Worm (Caenorhabditis elegans) whole organism, L1 larva: Measurements from ENCODE around the gene prde-1.

Experiments
- C04F5.9 ChIP-seq: sonication (generic microtip); optimal IDR thresholded peaks from 2 replicates; lab custom pipeline; 2016; ENCODE audit warnings: missing genetic modification characterization, missing compliant biosample characterization
- F16B12.6 ChIP-seq: fragments of 150-350 bp; optimal IDR thresholded peaks from 2 replicates; lab custom pipeline; 2014; ENCODE audit warnings: missing biosample characterization, missing genetic modification characterization
- aly-2 ChIP-seq: fragments of 150-350 bp; optimal IDR thresholded peaks from 2 replicates; lab custom pipeline; 2014; ENCODE audit warnings: missing biosample characterization, missing genetic modification characterization
- ceh-8 ChIP-seq: fragments of 200-800 bp; sonication (Bioruptor generic); optimal IDR thresholded peaks from 2 replicates; lab custom pipeline; 2018; ENCODE audit warnings: mild to moderate bottlenecking, missing genetic modification characterization, moderate library complexity, missing compliant biosample characterization
- ceh-88 ChIP-seq: fragments of 200-800 bp; sonication (Bioruptor generic); IDR thresholded peaks from 2 replicates; pipeline ENCODE4 v1.3.6; 2022; ENCODE audit warnings: missing genetic modification characterization, missing compliant biosample characterization
- ces-1 ChIP-seq: fragments of 150-350 bp; optimal IDR thresholded peaks from 2 replicates; lab custom pipeline; 2014; ENCODE audit warnings: missing biosample characterization, missing genetic modification reagents, missing genetic modification characterization
- dpl-1 ChIP-seq, 3 experiments: fragments of 150-350 bp in 2 of 3; sonication (generic microtip) in 1 of 3; optimal IDR thresholded peaks; 2 replicates each; lab custom pipeline; 2014 to 2017; ENCODE audit warnings: missing biosample characterization in 3 of 3, missing genetic modification characterization in 3 of 3, missing genetic modification reagents in 3 of 3
- dsc-1 ChIP-seq: sonication (generic microtip); optimal IDR thresholded peaks from 2 replicates; lab custom pipeline; 2016; ENCODE audit warnings: mild to moderate bottlenecking, missing genetic modification characterization, missing compliant biosample characterization
- efl-1 ChIP-seq, 4 experiments: fragments of 150-350 bp; optimal IDR thresholded peaks in 3 of 4; peaks in 1 of 4; 1 replicate in 1 of 4; 2 replicates in 3 of 4; lab custom pipeline; 2014; ENCODE audit warnings: missing biosample characterization in 2 of 4, missing genetic modification characterization in 2 of 4, missing genetic modification reagents in 2 of 4
- egl-13 ChIP-seq: sonication (generic microtip); optimal IDR thresholded peaks from 2 replicates; lab custom pipeline; 2016; ENCODE audit warnings: missing genotype, missing genetic modification reagents, missing genetic modification characterization, missing compliant biosample characterization
- elt-2 ChIP-seq: sonication (generic microtip); optimal IDR thresholded peaks from 2 replicates; lab custom pipeline; 2016; ENCODE audit warnings: missing genetic modification characterization, mild to moderate bottlenecking, inconsistent platforms, missing compliant biosample characterization, missing genetic modification reagents
- elt-3 ChIP-seq, 6 experiments: fragments of 150-350 bp in 1 of 6; sonication (generic microtip); optimal IDR thresholded peaks; 2 replicates each; lab custom pipeline; 2017 to 2018; ENCODE audit warnings: missing biosample characterization in 6 of 6, missing genetic modification characterization in 6 of 6, inconsistent platforms in 1 of 6
- fkh-10 ChIP-seq: sonication (generic microtip); optimal IDR thresholded peaks from 2 replicates; lab custom pipeline; 2017; ENCODE audit warnings: missing biosample characterization, missing genetic modification reagents, missing genetic modification characterization
- fkh-4 ChIP-seq: sonication (generic microtip); optimal IDR thresholded peaks from 2 replicates; lab custom pipeline; 2016; ENCODE audit warnings: missing compliant biosample characterization, missing genetic modification characterization, borderline replicate concordance
- fkh-8 ChIP-seq: sonication (generic microtip); optimal IDR thresholded peaks from 2 replicates; lab custom pipeline; 2016; ENCODE audit warnings: mild to moderate bottlenecking, missing genetic modification characterization, missing compliant biosample characterization
- grh-1 ChIP-seq: fragments of 200-800 bp; sonication (Bioruptor generic); IDR thresholded peaks from 2 replicates; pipeline ENCODE4 v1.3.6; 2022; ENCODE audit warnings: missing genetic modification reagents, missing genetic modification characterization, missing compliant biosample characterization
- irx-1 ChIP-seq: sonication (generic microtip); optimal IDR thresholded peaks from 2 replicates; lab custom pipeline; 2016; ENCODE audit warnings: missing genetic modification characterization, missing compliant biosample characterization
- isw-1 ChIP-seq: fragments of 200-800 bp; sonication (Bioruptor generic); IDR thresholded peaks from 2 replicates; pipeline ENCODE4 v1.3.6; 2022; ENCODE audit warnings: missing genetic modification characterization, missing compliant biosample characterization
- lin-14 ChIP-seq: fragments of 200-800 bp; sonication (Bioruptor generic); optimal IDR thresholded peaks from 2 replicates; lab custom pipeline; 2018; ENCODE audit warnings: mild to moderate bottlenecking, missing genetic modification characterization, moderate library complexity, missing compliant biosample characterization
- lin-15B ChIP-seq: fragments of 150-350 bp; sonication (generic microtip); optimal IDR thresholded peaks from 3 replicates; lab custom pipeline; 2014; ENCODE audit warnings: missing biosample characterization, missing genetic modification characterization
- lin-35 ChIP-seq, 2 experiments: fragments of 150-350 bp; optimal IDR thresholded peaks; 2 replicates each; lab custom pipeline; 2014; ENCODE audit warnings: missing biosample characterization in 2 of 2, missing genetic modification characterization in 2 of 2, missing genetic modification reagents in 2 of 2
- lir-3 ChIP-seq: sonication (generic microtip); optimal IDR thresholded peaks from 2 replicates; lab custom pipeline; 2016; ENCODE audit warnings: mild to moderate bottlenecking, missing genetic modification characterization, moderate library complexity, missing compliant biosample characterization; ENCODE audit not compliant: poor library complexity
- lsy-2 ChIP-seq, 2 experiments: fragments of 150-350 bp; optimal IDR thresholded peaks; 2 replicates each; lab custom pipeline; 2014; ENCODE audit warnings: missing biosample characterization in 2 of 2, missing genetic modification characterization in 2 of 2
- mab-9 ChIP-seq: fragments of 200-800 bp; sonication (Bioruptor generic); IDR thresholded peaks from 2 replicates; pipeline ENCODE4 v1.3.6; 2022; ENCODE audit warnings: missing genetic modification reagents, missing genetic modification characterization, missing compliant biosample characterization
- nhr-11 ChIP-seq: fragments of 150-350 bp; optimal IDR thresholded peaks from 2 replicates; lab custom pipeline; 2014; ENCODE audit warnings: missing biosample characterization, missing genetic modification characterization
- nhr-19 ChIP-seq: fragments of 200-800 bp; sonication (Bioruptor generic); conservative IDR thresholded peaks from 2 replicates; pipeline ENCODE4 v1.3.6; 2022; ENCODE audit warnings: missing genetic modification characterization, missing compliant biosample characterization
- nhr-20 ChIP-seq: sonication (generic microtip); optimal IDR thresholded peaks from 2 replicates; lab custom pipeline; 2016; ENCODE audit warnings: mild to moderate bottlenecking, missing genetic modification characterization, missing compliant biosample characterization
- nhr-47 ChIP-seq: sonication (generic microtip); optimal IDR thresholded peaks from 2 replicates; lab custom pipeline; 2016; ENCODE audit warnings: mild to moderate bottlenecking, missing genetic modification characterization, moderate library complexity, missing compliant biosample characterization
- nhr-71 ChIP-seq: sonication (generic microtip); optimal IDR thresholded peaks from 2 replicates; lab custom pipeline; 2016; ENCODE audit warnings: mild to moderate bottlenecking, missing genetic modification characterization, moderate library complexity, missing compliant biosample characterization
- nhr-76 ChIP-seq: sonication (generic microtip); optimal IDR thresholded peaks from 2 replicates; lab custom pipeline; 2017; ENCODE audit warnings: missing biosample characterization, missing genetic modification characterization
- nhr-77 ChIP-seq: fragments of 150-350 bp; optimal IDR thresholded peaks from 2 replicates; lab custom pipeline; 2014; ENCODE audit warnings: missing biosample characterization, missing genetic modification characterization
- nhr-85 ChIP-seq: sonication (generic microtip); peaks from one replicate; lab custom pipeline; 2016; ENCODE audit warnings: missing genetic modification characterization, inconsistent platforms, missing compliant biosample characterization
- nhr-90 ChIP-seq: sonication (generic microtip); optimal IDR thresholded peaks from 2 replicates; lab custom pipeline; 2016; ENCODE audit warnings: mild to moderate bottlenecking, missing genetic modification characterization, missing compliant biosample characterization; ENCODE audit not compliant: poor library complexity
- rnt-1 ChIP-seq: sonication (generic microtip); optimal IDR thresholded peaks from 2 replicates; lab custom pipeline; 2016; ENCODE audit warnings: mild to moderate bottlenecking, missing genetic modification characterization, moderate library complexity, missing compliant biosample characterization
- snu-23 ChIP-seq: sonication (generic microtip); optimal IDR thresholded peaks from 2 replicates; lab custom pipeline; 2016; ENCODE audit warnings: missing genetic modification characterization, missing compliant biosample characterization
- sox-4 ChIP-seq: sonication (generic microtip); optimal IDR thresholded peaks from 2 replicates; lab custom pipeline; 2016; ENCODE audit warnings: missing genetic modification characterization, missing compliant biosample characterization
- swsn-7 ChIP-seq: sonication (generic microtip); optimal IDR thresholded peaks from 2 replicates; lab custom pipeline; 2016; ENCODE audit warnings: missing genetic modification characterization, missing compliant biosample characterization
- tbx-2 ChIP-seq: sonication (generic microtip); optimal IDR thresholded peaks from 2 replicates; lab custom pipeline; 2016; ENCODE audit warnings: missing genetic modification characterization, missing compliant biosample characterization
- unc-86 ChIP-seq: sonication (generic microtip); optimal IDR thresholded peaks from 2 replicates; lab custom pipeline; 2016; ENCODE audit warnings: missing genetic modification characterization, missing compliant biosample characterization
- unc-98 ChIP-seq: fragments of 200-800 bp; sonication (Bioruptor generic); IDR thresholded peaks from 2 replicates; pipeline ENCODE4 v1.3.6; 2022; ENCODE audit warnings: missing genetic modification characterization, missing compliant biosample characterization
- xbp-1 ChIP-seq: sonication (generic microtip); optimal IDR thresholded peaks from 2 replicates; lab custom pipeline; 2016; ENCODE audit warnings: missing genetic modification characterization, missing compliant biosample characterization
- zag-1 ChIP-seq: fragments of 150-350 bp; optimal IDR thresholded peaks from 2 replicates; lab custom pipeline; 2014; ENCODE audit warnings: missing biosample characterization, missing genetic modification characterization
- zip-4 ChIP-seq: fragments of 200-800 bp; sonication (Bioruptor generic); optimal IDR thresholded peaks from 2 replicates; lab custom pipeline; 2018; ENCODE audit warnings: mild to moderate bottlenecking, missing genetic modification characterization, moderate library complexity, missing compliant biosample characterization

The prde-1 gene

DNA sequence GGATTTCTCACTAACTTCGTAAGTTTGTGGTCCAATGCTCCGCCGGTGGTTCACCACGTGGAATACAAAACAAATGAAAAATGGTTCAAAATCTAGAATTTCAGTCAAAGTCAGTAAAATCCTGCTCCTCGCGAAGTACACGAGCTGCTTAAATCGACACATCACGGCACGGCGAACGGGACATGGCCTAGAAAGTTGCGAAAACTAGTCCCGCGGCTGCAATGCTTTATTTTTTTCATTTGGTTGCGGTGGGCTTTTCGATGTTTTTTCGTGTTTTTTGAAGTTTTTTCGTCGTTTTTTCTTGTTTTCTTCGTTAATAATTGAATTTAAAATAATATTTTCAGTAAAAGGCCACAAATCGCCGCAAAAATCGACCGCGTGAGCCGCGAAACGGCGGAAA lies 47.7 kb downstream of the prde-1 start:
- TF ChIP-seq rnt-1 (tag; lab: Kevin White, UChicago) (peak; percentile 33), lsy-2 (tag; optimal IDR thresholded peaks at IDR 0.05; lab: Kevin White, UChicago) (peak in 1 of 2 experiments; percentile 5)

- TF ChIP-seq F16B12.6 (tag; lab: Kevin White, UChicago) (peak; percentile 20), nhr-71 (tag; lab: Kevin White, UChicago) (peak; percentile 86), nhr-47 (peak; percentile 90), swsn-7 (tag; lab: Kevin White, UChicago) (peak; percentile 55), lir-3 (tag; lab: Kevin White, UChicago) (peak; percentile 82), unc-98 (peak; percentile 62; the same call in 1 of the 2 replicates), irx-1 (tag; lab: Kevin White, UChicago) (peak; percentile 14), rnt-1 (tag; lab: Kevin White, UChicago) (peak; percentile 49), dpl-1 (GFP tag; optimal IDR thresholded peaks at IDR 0.05; lab: Kevin White, UChicago) (peak in 2 of 3 experiments; percentile 52 to 58), snu-23 (peak; percentile 78), egl-13 (tag; lab: Kevin White, UChicago) (peak; percentile 67), unc-86 (tag; lab: Kevin White, UChicago) (peak; percentile 36), nhr-20 (peak; percentile 64), mab-9 (peak; percentile 75), elt-2 (tag; lab: Kevin White, UChicago) (peak; percentile 57), ceh-8 (GFP tag; lab: Kevin White, UChicago) (peak; percentile 4), lsy-2 (tag; optimal IDR thresholded peaks at IDR 0.05; lab: Kevin White, UChicago) (peak; percentile 89 to 92), fkh-8 (tag; lab: Kevin White, UChicago) (peak; percentile 48), lin-14 (GFP tag; lab: Kevin White, UChicago) (peak; percentile 65), isw-1 (GFP tag; lab: Robert Waterston, UW) (peak; percentile 53), grh-1 (GFP tag; lab: Robert Waterston, UW) (peak; percentile 78), nhr-11 (peak; percentile 8), tbx-2 (tag; lab: Kevin White, UChicago) (peak; percentile 19), nhr-85 (tag; lab: Kevin White, UChicago) (peak; percentile 79), fkh-4 (tag; lab: Kevin White, UChicago) (peak; percentile 16), ceh-88 (GFP tag; lab: Robert Waterston, UW) (peak; percentile 74), nhr-90 (tag; lab: Kevin White, UChicago) (peak; percentile 66), dsc-1 (tag; lab: Kevin White, UChicago) (peak; percentile 64), efl-1 (optimal IDR thresholded peaks at IDR 0.05; lab: Kevin White, UChicago) (peak; percentile 44 to 79), efl-1 (GFP tag; optimal IDR thresholded peaks at IDR 0.05 in 1 of 2; lab: Kevin White, UChicago) (peak; percentile 63 to 94), nhr-77 (tag; lab: Kevin White, UChicago) (peak; percentile 35), xbp-1 (peak; percentile 72), lin-15B (peak; percentile 32), lin-35 (GFP tag; optimal IDR thresholded peaks at IDR 0.05; lab: Kevin White, UChicago) (peak; percentile 0 to 36), nhr-19 (GFP tag; lab: Robert Waterston, UW) (peak; percentile 94), zip-4 (GFP tag; lab: Kevin White, UChicago) (peak; percentile 41)
- TF ChIP-seq, all 84 proteins: peak for 35; not testable (repeated sequence) for 49
Measured at ce11 chrV:15590183-15590667, 52.2 kb downstream of the prde-1 start, which contains the start of gene F28F8.7. F28F8.7 (minus strand) TSS chrV:15590617.

DNA sequence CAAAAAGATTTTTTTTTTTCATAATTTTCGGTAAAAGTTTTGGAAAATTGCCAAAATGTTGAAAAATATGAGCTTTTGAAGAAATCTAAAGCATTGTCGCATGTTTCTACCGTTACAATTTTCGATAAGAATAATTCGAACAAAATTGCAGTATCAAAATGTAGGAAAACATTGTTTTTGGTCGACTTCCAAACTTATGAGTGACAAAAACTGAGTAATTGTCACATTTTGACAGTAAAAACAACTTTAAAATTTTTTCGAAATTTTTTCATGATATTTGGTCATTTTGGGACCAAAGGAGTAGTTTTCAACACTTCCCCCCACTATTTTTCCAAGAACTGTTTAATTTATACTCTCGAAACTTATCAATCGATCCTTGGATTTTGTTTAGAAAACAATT lies 56.5 kb downstream of the prde-1 start, which contains the start of gene fbxa-139:
Gene fbxa-139, minus strand, starts transcription at position 101 of the 400 bp plus-strand sequence.
- no peak for TF ChIP-seq lin-15B
- no peak for TF ChIP-seq C04F5.9 (tag; lab: Kevin White, UChicago)
- TF ChIP-seq fkh-4 (tag; lab: Kevin White, UChicago) = no peak
- no peak for TF ChIP-seq fkh-10 (GFP tag; lab: Kevin White, UChicago)
- no peak for TF ChIP-seq ceh-8 (GFP tag; lab: Kevin White, UChicago)
- TF ChIP-seq ces-1 = no peak
- TF ChIP-seq aly-2 (tag; lab: Kevin White, UChicago) = no peak
- no peak for TF ChIP-seq zag-1 (tag; lab: Kevin White, UChicago)
- TF ChIP-seq isw-1 (GFP tag; lab: Robert Waterston, UW) = no peak
- no peak for TF ChIP-seq sox-4 (tag; lab: Kevin White, UChicago)
- no peak for TF ChIP-seq lin-35 (GFP tag; optimal IDR thresholded peaks at IDR 0.05; lab: Kevin White, UChicago)
- no peak for TF ChIP-seq dpl-1 (GFP tag; optimal IDR thresholded peaks at IDR 0.05; lab: Kevin White, UChicago)
- TF ChIP-seq dsc-1 (tag; lab: Kevin White, UChicago) = no peak
- TF ChIP-seq nhr-76 (tag; lab: Kevin White, UChicago) = no peak
- TF ChIP-seq nhr-20 = no peak
- TF ChIP-seq elt-3 (tag; optimal IDR thresholded peaks at IDR 0.05; lab: Kevin White, UChicago) = no peak
